Worm (Caenorhabditis elegans) whole organism, L4 larva: ENCODE results near the gene hex-1.

ENCODE experiments used
- dmd-6 ChIP-seq: fragments of 200-800 bp; sonication (Bioruptor generic); IDR thresholded peaks from 2 replicates; pipeline ENCODE4 v1.3.6; 2022; ENCODE audit warnings: missing genetic modification reagents, missing genetic modification characterization, missing compliant biosample characterization
- lin-13 ChIP-seq: fragments of 150-350 bp; optimal IDR thresholded peaks from 2 replicates; lab custom pipeline; 2014; ENCODE audit warnings: missing biosample characterization, missing genetic modification reagents, missing genetic modification characterization
- lin-15B ChIP-seq: fragments of 150-350 bp; sonication (generic microtip); optimal IDR thresholded peaks from 3 replicates; lab custom pipeline; 2014; ENCODE audit warnings: missing biosample characterization, missing genetic modification characterization
- nhr-28 ChIP-seq: fragments of 150-350 bp; optimal IDR thresholded peaks from 2 replicates; lab custom pipeline; 2014; ENCODE audit warnings: missing biosample characterization, missing genetic modification characterization
- pqm-1 ChIP-seq: sonication (generic microtip); optimal IDR thresholded peaks from 2 replicates; lab custom pipeline; 2017; ENCODE audit warnings: missing biosample characterization, missing genetic modification characterization
- unc-130 ChIP-seq: sonication (generic microtip); optimal IDR thresholded peaks from 2 replicates; lab custom pipeline; 2016; ENCODE audit warnings: missing genetic modification reagents, missing genetic modification characterization, missing compliant biosample characterization

DNA sequence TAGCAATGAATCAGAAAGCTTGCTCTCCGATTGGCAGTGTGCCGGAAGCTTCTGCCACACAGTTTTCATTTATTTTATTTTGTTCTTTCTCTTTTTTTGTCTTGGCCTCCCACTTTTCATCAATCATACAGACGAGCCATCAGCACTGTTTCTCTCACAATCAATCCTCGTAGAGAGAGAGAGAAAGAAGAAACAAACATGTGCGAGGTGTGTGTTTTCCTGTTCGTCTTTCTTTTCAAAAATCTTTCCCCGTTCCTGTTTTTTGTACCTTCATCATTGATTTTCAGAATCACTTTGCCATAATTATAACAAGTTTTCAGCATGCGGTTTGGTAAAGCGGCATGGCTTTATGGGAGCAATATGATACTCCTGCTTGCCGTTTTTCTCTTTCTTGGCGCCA lies 21.8 kb upstream of the hex-1 start, which contains the start of gene T24C12.1:
- TF ChIP-seq lin-15B (tag; lab: Kevin White, UChicago) (no peak), lin-13 (GFP tag; lab: Kevin White, UChicago) (no peak), dmd-6 (GFP tag; lab: Robert Waterston, UW) (no peak), unc-130 (GFP tag; lab: Kevin White, UChicago) (no peak), nhr-28 (tag; lab: Kevin White, UChicago) (no peak), pqm-1 (tag; lab: Kevin White, UChicago) (no peak)
